Worm (Caenorhabditis elegans): ENCODE results near the gene F15B9.10.

DNA sequence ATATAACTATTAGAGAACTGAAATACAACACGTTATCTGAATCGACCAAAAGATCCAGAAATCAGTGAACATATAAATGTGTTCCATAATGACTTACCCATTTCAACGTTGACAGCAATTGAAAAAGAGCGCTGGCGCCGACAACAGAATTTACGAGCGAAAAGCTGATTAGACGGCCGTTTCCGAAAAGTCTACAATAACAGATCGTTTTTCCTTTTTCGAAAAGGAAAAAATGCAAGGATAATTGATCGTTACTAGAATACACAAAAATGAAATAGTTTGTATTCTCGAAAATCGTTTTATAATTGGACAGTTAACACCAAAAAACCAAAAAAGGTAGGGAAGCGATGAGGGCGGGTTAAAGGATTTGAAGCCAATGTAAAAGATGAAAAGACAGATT, 44.9 kb upstream of the F15B9.10 start, which contains the start of gene srr-1:
- no peak for TF ChIP-seq klf-2 (GFP tag; conservative IDR thresholded peaks at IDR 0.05)
- TF ChIP-seq med-1 (GFP tag; optimal IDR thresholded peaks at IDR 0.05; ENCODE audit: insufficient read depth), result no peak
- TF ChIP-seq flt-1 (GFP tag; IDR thresholded peaks at IDR 0.05), result no peak
- no peak for TF ChIP-seq T22C8.4 (GFP tag; IDR thresholded peaks at IDR 0.05)
- no peak for TF ChIP-seq tab-1 (GFP tag; IDR thresholded peaks at IDR 0.05)
